Worm (Caenorhabditis elegans): ENCODE measurements around the gene flad-1.

ce11 chrII:9965325-9965724, 21.4 kb downstream of the flad-1 start:
- TF ChIP-seq him-1 (tag; optimal IDR thresholded peaks at IDR 0.05) (no peak), dao-5 (tag; optimal IDR thresholded peaks at IDR 0.05) (no peak)
